Worm (Caenorhabditis elegans): ENCODE measurements around the gene srv-8.

- TF ChIP-seq W03F9.2 (tag; optimal IDR thresholded peaks at IDR 0.05) (no peak), dao-5 (tag; optimal IDR thresholded peaks at IDR 0.05) (no peak), him-1 (tag; optimal IDR thresholded peaks at IDR 0.05) (no peak)
Observed at ce11 chrV:13402524-13402923, 18.0 kb downstream of the srv-8 start.
